Fruit fly (Drosophila melanogaster) whole organism, wandering third instar larva: ENCODE data around the gene CG7120.

ENCODE experiments used
- Abd-B ChIP-seq: fragments of >200 bp; optimal IDR thresholded peaks from 2 replicates; lab custom pipeline; 2017; ENCODE audit warnings: missing biosample characterization, missing genetic modification characterization
- CG32264 ChIP-seq: fragments of 200-800 bp; sonication (Bioruptor generic); optimal IDR thresholded peaks from 2 replicates; lab custom pipeline; 2016; ENCODE audit warnings: missing biosample characterization, missing genetic modification characterization
- CrebA ChIP-seq: fragments of 200-800 bp; sonication (Bioruptor generic); optimal IDR thresholded peaks from 2 replicates; lab custom pipeline; 2016; ENCODE audit warnings: missing biosample characterization, mild to moderate bottlenecking, missing genetic modification characterization, borderline replicate concordance
- Dfd ChIP-seq: fragments of >200 bp; optimal IDR thresholded peaks from 2 replicates; lab custom pipeline; 2017; ENCODE audit warnings: missing biosample characterization, missing genetic modification characterization
- Dif ChIP-seq: fragments of 200-275, 200-300 bp; sonication (Bioruptor generic); optimal IDR thresholded peaks from 2 replicates; lab custom pipeline; 2018; ENCODE audit warnings: missing biosample characterization, missing genetic modification characterization; ENCODE audit not compliant: partially characterized antibody
- GATAd ChIP-seq: sonication (Bioruptor generic); optimal IDR thresholded peaks from 2 replicates; lab custom pipeline; 2016; ENCODE audit warnings: missing biosample characterization, missing genetic modification characterization
- HLH106 ChIP-seq: fragments of 200-800 bp; optimal IDR thresholded peaks from 3 replicates; lab custom pipeline; 2019; ENCODE audit warnings: missing biosample characterization, mild to moderate bottlenecking, missing genetic modification characterization, moderate library complexity
- Hnf4 ChIP-seq: fragments of 200-800 bp; sonication (Bioruptor generic); optimal IDR thresholded peaks from 2 replicates; lab custom pipeline; 2016; ENCODE audit warnings: missing biosample characterization, mild to moderate bottlenecking, missing genetic modification characterization
- Hr78 ChIP-seq: fragments of >200 bp; optimal IDR thresholded peaks from 2 replicates; lab custom pipeline; 2017; ENCODE audit warnings: missing biosample characterization, missing genetic modification characterization
- Hr83 ChIP-seq: fragments of 200-300 bp; sonication (Bioruptor generic); optimal IDR thresholded peaks from 2 replicates; lab custom pipeline; 2016; ENCODE audit warnings: missing biosample characterization, mild to moderate bottlenecking, missing genetic modification characterization, moderate library complexity; ENCODE audit not compliant: poor library complexity, severe bottlenecking
- Myc ChIP-seq: fragments of >200 bp; optimal IDR thresholded peaks from 2 replicates; lab custom pipeline; 2017
- N ChIP-seq: fragments of >200 bp; optimal IDR thresholded peaks from 2 replicates; lab custom pipeline; 2018; ENCODE audit warnings: missing biosample characterization, missing external identifiers, missing genetic modification characterization
- OdsH ChIP-seq: fragments of 200-800 bp; sonication (Bioruptor generic); optimal IDR thresholded peaks from 2 replicates; lab custom pipeline; 2016; ENCODE audit warnings: missing biosample characterization, mild to moderate bottlenecking, missing genetic modification characterization
- Rel ChIP-seq, 2 experiments: fragments of 200-800 bp; sonication (Bioruptor generic) in 1 of 2; optimal IDR thresholded peaks; 2 replicates in 1 of 2; 3 replicates in 1 of 2; lab custom pipeline; 2016 to 2019; ENCODE audit warnings: mild to moderate bottlenecking in 2 of 2, missing biosample characterization in 2 of 2, missing genetic modification characterization in 2 of 2, moderate library complexity in 1 of 2
- Vsx2 ChIP-seq: fragments of 200-300, 225-300 bp; sonication (Bioruptor generic); optimal IDR thresholded peaks from 2 replicates; lab custom pipeline; 2018; ENCODE audit warnings: missing biosample characterization, missing genetic modification characterization; ENCODE audit not compliant: partially characterized antibody
- br ChIP-seq: fragments of 200-800 bp; sonication (Bioruptor generic); optimal IDR thresholded peaks from 2 replicates; lab custom pipeline; 2016; ENCODE audit warnings: missing biosample characterization, missing genetic modification characterization
- brk ChIP-seq: fragments of 200-800 bp; sonication (Bioruptor generic); optimal IDR thresholded peaks from 2 replicates; lab custom pipeline; 2016; ENCODE audit warnings: missing biosample characterization, mild to moderate bottlenecking, missing genetic modification characterization
- dl ChIP-seq, 2 experiments: fragments of 175-275, 200-275 bp in 1 of 2; fragments of 200-275 bp in 1 of 2; sonication (Bioruptor generic); optimal IDR thresholded peaks; lab custom pipeline; 2018; ENCODE audit warnings: mild to moderate bottlenecking in 2 of 2, missing biosample characterization in 2 of 2, missing genetic modification characterization in 2 of 2, moderate library complexity in 2 of 2; ENCODE audit not compliant: partially characterized antibody in 2 of 2, insufficient read depth in 1 of 2
- dmrt93B ChIP-seq: fragments of 200-800 bp; sonication (Bioruptor generic); optimal IDR thresholded peaks from 2 replicates; lab custom pipeline; 2018; ENCODE audit warnings: missing biosample characterization, mild to moderate bottlenecking, missing genetic modification characterization
- dsf ChIP-seq: sonication (Bioruptor generic); optimal IDR thresholded peaks from 2 replicates; lab custom pipeline; 2016; ENCODE audit warnings: missing biosample characterization, missing genetic modification characterization, borderline replicate concordance
- ey ChIP-seq: fragments of 200-800 bp; sonication (Bioruptor generic); optimal IDR thresholded peaks from 2 replicates; lab custom pipeline; 2016; ENCODE audit warnings: missing biosample characterization, missing genetic modification characterization
- foxo ChIP-seq, 2 experiments: fragments of 200-800 bp; sonication (Bioruptor generic); optimal IDR thresholded peaks; 2 replicates in 1 of 2; 3 replicates in 1 of 2; lab custom pipeline; 2016 to 2017; ENCODE audit warnings: missing biosample characterization in 2 of 2, missing genetic modification characterization in 2 of 2
- fru ChIP-seq: fragments of 200-800 bp; sonication (Bioruptor generic); optimal IDR thresholded peaks from 3 replicates; lab custom pipeline; 2016; ENCODE audit warnings: missing biosample characterization, mild to moderate bottlenecking, missing genetic modification characterization
- h ChIP-seq: fragments of 200-800 bp; sonication (Bioruptor generic); optimal IDR thresholded peaks from 3 replicates; lab custom pipeline; 2016; ENCODE audit warnings: missing biosample characterization, mild to moderate bottlenecking, missing genetic modification characterization
- lola ChIP-seq: fragments of >200 bp; optimal IDR thresholded peaks from 2 replicates; lab custom pipeline; 2017; ENCODE audit warnings: missing biosample characterization, missing genetic modification characterization
- psq ChIP-seq: fragments of 200-800 bp; sonication (Bioruptor generic); optimal IDR thresholded peaks from 3 replicates; lab custom pipeline; 2017; ENCODE audit warnings: missing biosample characterization, mild to moderate bottlenecking, missing genetic modification characterization, moderate library complexity
- rgr ChIP-seq: fragments of 200-800 bp; sonication (Bioruptor generic); optimal IDR thresholded peaks from 3 replicates; lab custom pipeline; 2016; ENCODE audit warnings: missing biosample characterization, mild to moderate bottlenecking, missing genetic modification characterization
- sage ChIP-seq: fragments of 200-800 bp; sonication (Bioruptor generic); optimal IDR thresholded peaks from 2 replicates; lab custom pipeline; 2016; ENCODE audit warnings: missing biosample characterization, mild to moderate bottlenecking, missing genetic modification characterization
- usp ChIP-seq: fragments of >200 bp; optimal IDR thresholded peaks from 2 replicates; lab custom pipeline; 2017; ENCODE audit warnings: missing biosample characterization, missing genetic modification characterization

CG7120 gene

DNA sequence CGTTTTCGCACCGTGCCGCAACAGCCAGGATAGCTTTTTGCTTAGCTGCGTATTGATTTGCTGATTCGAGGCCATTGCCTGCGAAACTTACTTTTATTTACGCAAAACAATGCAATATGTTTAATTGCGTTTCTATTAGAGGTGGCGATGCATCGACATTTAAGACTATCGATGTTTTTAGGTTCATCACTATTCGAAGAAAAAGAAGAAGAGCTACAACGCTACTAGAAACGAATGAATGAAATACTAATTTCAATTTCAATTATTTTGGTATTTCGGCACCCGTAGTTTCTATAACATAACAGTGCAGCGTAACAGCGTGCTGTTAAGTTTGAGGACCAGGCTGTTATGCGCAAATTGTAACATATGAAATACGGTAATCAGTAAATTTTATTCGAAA, 9.3 kb downstream of the CG7120 start, which contains the start of the genes Tpt, mkg-p and CG13667:
Gene Tpt, minus strand, starts transcription at position 155 of the 400 bp plus-strand sequence.
Gene mkg-p, minus strand, starts transcription at position 155 of the 400 bp plus-strand sequence.
Gene CG13667, plus strand, starts transcription at position 332 of the 400 bp plus-strand sequence.
- TF ChIP-seq HLH106 (tag; lab: Kevin White, UChicago), result no peak
- TF ChIP-seq Myc (lab: Kevin White, UChicago), result peak; percentile 10

DNA sequence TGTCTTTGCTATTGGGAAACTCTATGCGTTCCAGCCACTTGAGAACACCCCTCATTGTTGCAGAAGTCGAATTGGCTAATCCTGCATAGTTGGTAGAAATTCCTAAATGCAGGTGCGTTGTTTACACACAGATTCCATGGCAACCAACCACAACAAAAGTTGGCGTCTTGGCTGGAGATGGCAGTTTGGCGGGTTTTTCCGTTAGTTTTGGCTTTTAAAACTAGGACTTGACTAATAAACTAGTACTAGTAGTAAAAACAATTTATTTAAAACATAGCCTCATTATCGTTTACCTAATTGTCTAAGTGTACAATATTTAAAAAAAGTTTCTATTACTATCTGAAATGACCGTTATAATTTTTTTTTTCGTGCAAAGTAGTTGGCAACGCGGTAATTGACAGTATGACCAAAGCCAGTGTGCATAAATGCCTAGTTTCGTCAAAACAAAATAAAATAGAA, 15.7 kb downstream of the CG7120 start, which contains the start of gene Exo70:
Gene Exo70, plus strand, starts transcription at position 413 of the 459 bp plus-strand sequence.
- TF ChIP-seq usp (GFP tag; lab: Kevin White, UChicago) (no peak), Vsx2 (GFP tag; lab: Kevin White, UChicago) (no peak), Myc (lab: Kevin White, UChicago) (peak; percentile 76), HLH106 (tag; lab: Kevin White, UChicago) (no peak)

DNA sequence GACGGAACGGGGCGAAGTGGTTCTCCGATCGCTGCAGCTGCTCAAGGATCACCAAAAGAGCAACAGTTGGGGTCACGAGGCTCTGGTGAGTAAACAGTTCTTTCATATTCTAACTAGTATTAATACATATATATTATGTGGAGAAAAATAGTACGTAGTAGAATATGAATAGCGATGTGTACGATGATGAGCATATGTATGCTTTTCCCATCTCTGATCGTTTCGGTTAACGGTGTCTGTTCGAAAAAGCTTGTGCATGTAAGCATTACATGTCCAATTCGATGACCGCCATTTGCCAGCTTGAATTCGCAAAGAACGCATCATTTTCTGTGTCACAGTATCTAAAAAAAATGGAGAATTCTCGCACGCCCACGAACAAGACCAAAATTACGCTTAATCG, 16.9 kb downstream of the CG7120 start, which contains the start of the genes Oseg1 and mtrm:
Gene Oseg1, minus strand, starts transcription at position 101 of the 400 bp plus-strand sequence.
Gene mtrm, plus strand, starts transcription at position 288 of the 400 bp plus-strand sequence.
- TF ChIP-seq Hr78 (GFP tag; lab: Kevin White, UChicago) (no peak), h (no peak), GATAd (GFP tag; lab: Kevin White, UChicago) (no peak), Hnf4 (no peak), lola (GFP tag; lab: Kevin White, UChicago) (no peak), usp (GFP tag; lab: Kevin White, UChicago) (no peak), foxo (GFP tag; optimal IDR thresholded peaks at IDR 0.05; lab: Kevin White, UChicago) (no peak), dl (GFP tag; optimal IDR thresholded peaks at IDR 0.05; lab: Kevin White, UChicago; ENCODE audit: insufficient read depth in 1 of 2, partially characterized antibody in 2 of 2) (no peak), N (no peak), CG32264 (GFP tag; lab: Kevin White, UChicago) (no peak), OdsH (GFP tag; lab: Kevin White, UChicago) (no peak), rgr (GFP tag; lab: Kevin White, UChicago) (no peak)

DNA sequence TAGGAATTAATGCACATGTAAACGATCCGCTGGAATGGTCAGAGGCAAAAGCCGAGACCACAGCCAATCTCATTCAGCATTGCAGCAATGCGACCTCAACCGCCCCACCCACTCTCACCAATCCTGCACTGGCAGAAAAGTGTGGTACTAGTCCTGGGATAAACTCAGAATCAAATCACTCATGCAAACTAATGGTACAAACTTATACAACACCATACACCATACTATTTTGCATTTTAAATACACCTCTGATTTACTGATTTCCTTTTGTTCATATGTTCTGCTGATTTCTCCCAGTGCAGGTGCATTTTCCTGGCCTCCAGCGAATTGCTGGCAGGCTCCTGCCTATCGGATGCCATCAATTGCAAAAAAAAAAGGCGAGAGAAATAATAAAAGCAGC, 23.2 kb downstream of the CG7120 start:
- TF ChIP-seq br (GFP tag; lab: Kevin White, UChicago) (peak; percentile 10), fru (GFP tag; lab: Kevin White, UChicago) (peak; percentile 33), lola (GFP tag; lab: Kevin White, UChicago) (no peak), Dif (GFP tag; lab: Kevin White, UChicago) (no peak), ey (GFP tag; lab: Kevin White, UChicago) (peak; percentile 40)

DNA sequence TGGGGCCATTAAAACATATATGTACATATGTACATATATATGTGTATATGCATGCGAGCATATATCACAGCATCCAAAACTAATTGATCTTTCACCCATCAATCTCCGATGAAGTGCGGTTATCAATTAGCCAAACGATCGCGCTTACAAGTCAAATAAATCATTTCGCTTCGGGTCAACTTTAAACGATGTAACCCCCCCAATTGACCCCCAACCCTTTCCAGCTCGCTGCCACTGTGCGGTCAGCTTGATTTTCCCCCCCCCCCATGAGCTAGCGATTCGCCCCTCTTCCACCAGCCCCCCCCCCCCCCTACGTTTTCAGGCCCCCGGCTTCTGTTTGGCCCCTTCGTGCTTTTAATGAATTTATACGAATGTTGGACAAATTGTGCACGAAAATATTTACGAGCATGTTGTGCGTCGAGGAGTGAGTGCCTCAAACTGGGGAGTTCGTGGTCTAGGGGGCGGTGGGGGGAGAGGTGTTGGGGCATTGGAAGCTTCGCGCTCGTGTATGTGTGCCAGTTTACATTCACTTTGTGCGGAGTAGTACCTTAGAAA, 23.9 kb downstream of the CG7120 start:
- TF ChIP-seq sage (no peak), fru (GFP tag; lab: Kevin White, UChicago) (no peak), Hr78 (GFP tag; lab: Kevin White, UChicago) (no peak), brk (GFP tag; lab: Kevin White, UChicago) (no peak), GATAd (GFP tag; lab: Kevin White, UChicago) (no peak), h (no peak), N (no peak), CrebA (GFP tag; lab: Kevin White, UChicago) (no peak), HLH106 (tag; lab: Kevin White, UChicago) (no peak), dsf (no peak), Dfd (no peak), Dif (GFP tag; lab: Kevin White, UChicago) (no peak)
- TF ChIP-seq, all 38 proteins: peak for 0

DNA sequence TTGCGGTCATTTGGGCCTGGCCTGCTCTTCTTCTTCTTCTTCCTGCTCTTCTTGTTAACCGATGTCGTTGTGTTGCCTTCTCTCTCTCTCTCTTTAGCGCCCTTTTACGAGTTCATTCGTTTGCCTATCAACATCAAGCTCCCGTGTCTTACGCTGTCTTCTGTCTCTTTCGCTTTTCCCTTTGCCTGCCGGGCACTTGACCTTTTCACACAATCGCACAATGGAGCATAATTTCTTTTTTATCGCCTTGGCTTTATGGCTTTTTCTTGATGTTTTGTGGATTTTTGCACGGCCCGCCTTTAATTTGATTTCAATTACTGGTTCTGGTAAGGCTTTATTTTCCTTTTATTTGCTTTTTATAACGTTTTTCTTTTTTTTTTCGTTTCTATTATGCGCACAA, 25.6 kb downstream of the CG7120 start:
- TF ChIP-seq OdsH (GFP tag; lab: Kevin White, UChicago), result no peak
- TF ChIP-seq Myc (lab: Kevin White, UChicago), result no peak
- TF ChIP-seq Hr83 (GFP tag; lab: Kevin White, UChicago), result no peak
- TF ChIP-seq N, result no peak
- TF ChIP-seq Dif (GFP tag; lab: Kevin White, UChicago), result no peak
- TF ChIP-seq Rel (GFP tag; optimal IDR thresholded peaks at IDR 0.05; lab: Kevin White, UChicago), result no peak
- TF ChIP-seq Rel (tag; optimal IDR thresholded peaks at IDR 0.05; lab: Kevin White, UChicago), result no peak
- no peak for TF ChIP-seq Abd-B (GFP tag; lab: Kevin White, UChicago)
- no peak for TF ChIP-seq Hnf4
- TF ChIP-seq CrebA (GFP tag; lab: Kevin White, UChicago), result no peak
- no peak for TF ChIP-seq lola (GFP tag; lab: Kevin White, UChicago)
- no peak for TF ChIP-seq HLH106 (tag; lab: Kevin White, UChicago)
- TF ChIP-seq rgr (GFP tag; lab: Kevin White, UChicago), result no peak
- TF ChIP-seq sage, result no peak
- TF ChIP-seq psq, result no peak
- TF ChIP-seq dsf, result no peak
- TF ChIP-seq dmrt93B (GFP tag; lab: Kevin White, UChicago), result no peak
